Worm (Caenorhabditis elegans) whole organism, early embryonic: ENCODE measurements around the gene cct-8.

Source experiments
- B0310.2 ChIP-seq: sonication (generic microtip); optimal IDR thresholded peaks from 2 replicates; lab custom pipeline; 2016; ENCODE audit warnings: mild to moderate bottlenecking, missing genetic modification characterization, missing compliant biosample characterization
- F13C5.2 ChIP-seq: sonication (generic microtip); optimal IDR thresholded peaks from 2 replicates; lab custom pipeline; 2017; ENCODE audit warnings: mild to moderate bottlenecking, missing genetic modification characterization, inconsistent platforms, missing compliant biosample characterization
- aly-1 ChIP-seq: sonication (generic microtip); optimal IDR thresholded peaks from 2 replicates; lab custom pipeline; 2016; ENCODE audit warnings: missing genetic modification characterization, missing compliant biosample characterization
- ama-1 ChIP-seq: fragments of 150-350 bp; optimal IDR thresholded peaks from 2 replicates; lab custom pipeline; 2014
- ceh-13 ChIP-seq: fragments of 200-800 bp; sonication (Bioruptor generic); optimal IDR thresholded peaks from 2 replicates; lab custom pipeline; 2018; ENCODE audit warnings: mild to moderate bottlenecking, missing genetic modification characterization, missing compliant biosample characterization
- ceh-36 ChIP-seq: sonication (generic microtip); optimal IDR thresholded peaks from 2 replicates; lab custom pipeline; 2016; ENCODE audit warnings: missing genetic modification characterization, inconsistent platforms, missing compliant biosample characterization
- ets-7 ChIP-seq: sonication (generic microtip); optimal IDR thresholded peaks from 2 replicates; lab custom pipeline; 2016; ENCODE audit warnings: missing genotype, missing genetic modification characterization, missing compliant biosample characterization
- flt-1 ChIP-seq: fragments of 200-800 bp; sonication (Bioruptor generic); IDR thresholded peaks from 2 replicates; pipeline ENCODE4 v1.3.6; 2022; ENCODE audit warnings: missing genetic modification characterization, missing compliant biosample characterization
- hmbx-1 ChIP-seq: sonication (generic microtip); optimal IDR thresholded peaks from 2 replicates; lab custom pipeline; 2016; ENCODE audit warnings: mild to moderate bottlenecking, missing genetic modification characterization, missing compliant biosample characterization
- hmg-4 ChIP-seq: fragments of 200-800 bp; sonication (Bioruptor generic); optimal IDR thresholded peaks from 2 replicates; lab custom pipeline; 2018; ENCODE audit warnings: mild to moderate bottlenecking, missing genetic modification characterization, missing compliant biosample characterization
- hnd-1 ChIP-seq: sonication (generic microtip); optimal IDR thresholded peaks from 2 replicates; lab custom pipeline; 2016; ENCODE audit warnings: missing genetic modification characterization, missing compliant biosample characterization
- pes-1 ChIP-seq: fragments of 200-800 bp; sonication (Bioruptor generic); IDR thresholded peaks from 2 replicates; pipeline ENCODE4 v1.3.6; 2022; ENCODE audit warnings: missing genetic modification reagents, missing genetic modification characterization, missing compliant biosample characterization
- scrt-1 ChIP-seq: fragments of 200-800 bp; sonication (Bioruptor generic); IDR thresholded peaks from 2 replicates; pipeline ENCODE4 v1.3.6; 2022; ENCODE audit warnings: missing genetic modification characterization, missing compliant biosample characterization
- sea-1 ChIP-seq: fragments of 200-800 bp; sonication (Bioruptor generic); conservative IDR thresholded peaks from 2 replicates; pipeline ENCODE4 v1.3.6; 2022; ENCODE audit warnings: missing genetic modification characterization, missing compliant biosample characterization
- tbx-11 ChIP-seq: fragments of 200-800 bp; sonication (Bioruptor generic); IDR thresholded peaks from 2 replicates; pipeline ENCODE4 v1.3.6; 2022; ENCODE audit warnings: missing genetic modification characterization, missing compliant biosample characterization
- tbx-37 ChIP-seq: fragments of 200-800 bp; sonication (Bioruptor generic); conservative IDR thresholded peaks from 2 replicates; pipeline ENCODE4 v1.3.6; 2022; ENCODE audit warnings: missing genetic modification reagents, missing genetic modification characterization, missing compliant biosample characterization
- tra-4 ChIP-seq: sonication (generic microtip); optimal IDR thresholded peaks from 2 replicates; lab custom pipeline; 2017; ENCODE audit warnings: missing genetic modification characterization, missing compliant biosample characterization

Gene cct-8

ce11 chrIV:1097153-1097552 lies 3.4 kb upstream of the cct-8 start, which contains the start of gene cox-18:
Gene cox-18 (plus strand): TSS chrIV:1097453.
- TF ChIP-seq pes-1 (GFP tag; lab: Robert Waterston, UW) = no peak
- no peak for TF ChIP-seq ceh-13 (GFP tag; lab: Kevin White, UChicago)
- TF ChIP-seq tbx-11 = no peak
- TF ChIP-seq hmbx-1 = no peak
- no peak for TF ChIP-seq sea-1 (GFP tag; lab: Robert Waterston, UW)
- no peak for TF ChIP-seq tra-4
- no peak for TF ChIP-seq B0310.2 (tag; lab: Kevin White, UChicago)
- TF ChIP-seq aly-1 (tag; lab: Kevin White, UChicago) = no peak
- TF ChIP-seq F13C5.2 (tag; lab: Kevin White, UChicago) = no peak
- no peak for TF ChIP-seq hmg-4 (GFP tag; lab: Kevin White, UChicago)
- no peak for TF ChIP-seq hnd-1 (tag; lab: Kevin White, UChicago)
- TF ChIP-seq ama-1 (lab: Kevin White, UChicago) = no peak
- no peak for TF ChIP-seq ets-7 (tag; lab: Kevin White, UChicago)
- no peak for TF ChIP-seq ceh-36 (tag; lab: Kevin White, UChicago)
- TF ChIP-seq tbx-37 = no peak
- no peak for TF ChIP-seq flt-1 (GFP tag; lab: Robert Waterston, UW)
- no peak for TF ChIP-seq scrt-1 (GFP tag; lab: Robert Waterston, UW)

DNA sequence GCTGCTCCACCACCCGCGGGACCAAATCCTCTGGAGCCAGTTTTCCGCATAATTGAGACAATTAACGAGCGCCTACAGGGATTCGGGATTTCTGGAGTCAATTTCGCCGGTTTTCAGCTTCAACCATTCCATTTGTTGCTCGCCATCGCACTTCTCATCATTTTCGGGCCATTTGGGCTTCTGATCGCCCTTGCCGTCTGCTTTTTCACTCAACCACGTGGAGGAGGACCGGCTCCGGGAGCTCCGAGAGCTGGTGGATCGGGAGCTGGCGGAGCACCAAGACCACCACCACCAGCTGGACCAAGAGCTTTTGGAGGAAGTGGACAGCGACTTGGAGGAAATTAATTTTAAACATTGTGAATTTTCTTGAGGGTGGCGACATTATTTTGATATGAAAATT lies 2.4 kb upstream of the cct-8 start:
- TF ChIP-seq ets-7 (tag; lab: Kevin White, UChicago) = no peak
- TF ChIP-seq sea-1 (GFP tag; lab: Robert Waterston, UW) = no peak
- TF ChIP-seq ama-1 (lab: Kevin White, UChicago) = no peak

DNA sequence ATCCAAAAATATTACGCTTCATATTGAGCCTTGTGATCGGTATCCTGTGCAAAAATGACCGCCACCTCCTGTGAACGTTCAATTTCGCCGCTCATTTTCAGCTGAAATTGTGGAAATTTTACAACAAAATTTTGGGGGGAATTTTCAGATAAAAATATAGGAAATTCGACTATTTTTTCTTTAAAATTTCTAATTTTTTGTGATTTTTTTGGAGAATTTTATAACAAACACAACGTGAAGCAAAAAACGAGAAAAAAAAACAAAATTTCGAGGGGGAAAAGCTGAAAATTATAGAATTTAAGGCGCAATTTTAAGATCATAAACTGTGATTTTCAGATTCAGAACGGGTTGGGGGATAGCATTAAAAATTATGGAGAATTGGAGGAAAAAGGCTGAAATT lies 6.8 kb downstream of the cct-8 start, which contains the start of gene csn-4:
csn-4 (minus strand) TSS at position 101 of the 400 bp plus-strand sequence.
- TF ChIP-seq sea-1 (GFP tag; lab: Robert Waterston, UW) = no peak
- TF ChIP-seq ceh-13 (GFP tag; lab: Kevin White, UChicago) = no peak
- no peak for TF ChIP-seq tra-4
- TF ChIP-seq scrt-1 (GFP tag; lab: Robert Waterston, UW) = no peak
- TF ChIP-seq tbx-11 = no peak
- TF ChIP-seq hnd-1 (tag; lab: Kevin White, UChicago) = no peak
- TF ChIP-seq pes-1 (GFP tag; lab: Robert Waterston, UW) = no peak
- TF ChIP-seq hmg-4 (GFP tag; lab: Kevin White, UChicago) = no peak
- TF ChIP-seq hmbx-1 = no peak
- no peak for TF ChIP-seq B0310.2 (tag; lab: Kevin White, UChicago)
- TF ChIP-seq F13C5.2 (tag; lab: Kevin White, UChicago) = no peak
- TF ChIP-seq ama-1 (lab: Kevin White, UChicago) = no peak
- TF ChIP-seq flt-1 (GFP tag; lab: Robert Waterston, UW) = no peak
- TF ChIP-seq tbx-37 = no peak
- no peak for TF ChIP-seq ets-7 (tag; lab: Kevin White, UChicago)
- TF ChIP-seq aly-1 (tag; lab: Kevin White, UChicago) = no peak
- TF ChIP-seq ceh-36 (tag; lab: Kevin White, UChicago) = no peak

- TF ChIP-seq tra-4 (no peak), ama-1 (lab: Kevin White, UChicago) (no peak), sea-1 (GFP tag; lab: Robert Waterston, UW) (no peak), tbx-11 (no peak), flt-1 (GFP tag; lab: Robert Waterston, UW) (no peak), B0310.2 (tag; lab: Kevin White, UChicago) (no peak), pes-1 (GFP tag; lab: Robert Waterston, UW) (no peak), hmbx-1 (no peak), tbx-37 (no peak), F13C5.2 (tag; lab: Kevin White, UChicago) (no peak), ets-7 (tag; lab: Kevin White, UChicago) (no peak), ceh-13 (GFP tag; lab: Kevin White, UChicago) (no peak), hmg-4 (GFP tag; lab: Kevin White, UChicago) (no peak), hnd-1 (tag; lab: Kevin White, UChicago) (no peak), scrt-1 (GFP tag; lab: Robert Waterston, UW) (no peak), aly-1 (tag; lab: Kevin White, UChicago) (no peak)
These were observed 18.2 kb downstream of the cct-8 start for ce11 chrIV:1075484-1075883.

- TF ChIP-seq tbx-11 (no peak), scrt-1 (GFP tag; lab: Robert Waterston, UW) (no peak), flt-1 (GFP tag; lab: Robert Waterston, UW) (no peak), ama-1 (lab: Kevin White, UChicago) (no peak), ceh-36 (tag; lab: Kevin White, UChicago) (no peak), tra-4 (no peak), ets-7 (tag; lab: Kevin White, UChicago) (no peak), hmg-4 (GFP tag; lab: Kevin White, UChicago) (no peak), tbx-37 (no peak), F13C5.2 (tag; lab: Kevin White, UChicago) (no peak), aly-1 (tag; lab: Kevin White, UChicago) (no peak), hnd-1 (tag; lab: Kevin White, UChicago) (no peak), B0310.2 (tag; lab: Kevin White, UChicago) (no peak), ceh-13 (GFP tag; lab: Kevin White, UChicago) (no peak), pes-1 (GFP tag; lab: Robert Waterston, UW) (no peak), sea-1 (GFP tag; lab: Robert Waterston, UW) (no peak), hmbx-1 (no peak)
These were observed 19.7 kb downstream of the cct-8 start for ce11 chrIV:1074069-1074468.

- no peak for TF ChIP-seq tra-4
- TF ChIP-seq hnd-1 (tag; lab: Kevin White, UChicago) = no peak
- no peak for TF ChIP-seq sea-1 (GFP tag; lab: Robert Waterston, UW)
- TF ChIP-seq tbx-37 = no peak
- no peak for TF ChIP-seq aly-1 (tag; lab: Kevin White, UChicago)
- no peak for TF ChIP-seq pes-1 (GFP tag; lab: Robert Waterston, UW)
- TF ChIP-seq flt-1 (GFP tag; lab: Robert Waterston, UW) = no peak
- no peak for TF ChIP-seq hmg-4 (GFP tag; lab: Kevin White, UChicago)
These were observed 23.3 kb downstream of the cct-8 start for ce11 chrIV:1070383-1070782.

ce11 chrIV:1068730-1069244 lies 24.9 kb downstream of the cct-8 start:
- no peak for TF ChIP-seq aly-1 (tag; lab: Kevin White, UChicago)
- no peak for TF ChIP-seq hmbx-1
- no peak for TF ChIP-seq ceh-36 (tag; lab: Kevin White, UChicago)
- no peak for TF ChIP-seq pes-1 (GFP tag; lab: Robert Waterston, UW)
